Fruit fly (Drosophila melanogaster) whole organism, embryonic: Measurements from ENCODE around the gene pnt.
A peak's percentile ranks its signal among the peaks of the same experiment; 100 is the strongest.

Experiments used
- Bteb2 ChIP-seq: fragments of 200-800 bp; sonication (Bioruptor generic); optimal IDR thresholded peaks from 2 replicates; lab custom pipeline; 2016; ENCODE audit warnings: missing biosample characterization, missing genetic modification characterization
- C15 ChIP-seq: fragments of 200-800 bp; sonication (Bioruptor generic); IDR thresholded peaks from 3 replicates; pipeline ENCODE4 v1.3.6; 2022; ENCODE audit warnings: missing biosample characterization, missing genetic modification characterization
- CG1024 ChIP-seq: fragments of 200-800 bp; sonication (Bioruptor generic); IDR thresholded peaks from 2 replicates; pipeline ENCODE4 v1.3.6; 2022; ENCODE audit warnings: missing biosample characterization, missing genetic modification characterization
- CG10565 ChIP-seq: fragments of 200-800 bp; sonication (Bioruptor generic); optimal IDR thresholded peaks from 3 replicates; lab custom pipeline; 2016; ENCODE audit warnings: missing biosample characterization, mild to moderate bottlenecking, missing genetic modification characterization
- CG11398 ChIP-seq: fragments of 200-800 bp; sonication (Bioruptor generic); optimal IDR thresholded peaks from 2 replicates; lab custom pipeline; 2016; ENCODE audit warnings: missing biosample characterization, missing genetic modification characterization
- CG12155 ChIP-seq: fragments of 200-800 bp; sonication (Bioruptor generic); optimal IDR thresholded peaks from 3 replicates; lab custom pipeline; 2016; ENCODE audit warnings: missing biosample characterization, missing genetic modification characterization
- CG13296 ChIP-seq: fragments of 200-800 bp; sonication (Bioruptor generic); optimal IDR thresholded peaks from 3 replicates; lab custom pipeline; 2018; ENCODE audit warnings: missing biosample characterization, mild to moderate bottlenecking, missing genetic modification characterization
- CG15011 ChIP-seq: fragments of 200-800 bp; sonication (Bioruptor generic); optimal IDR thresholded peaks from 3 replicates; lab custom pipeline; 2018; ENCODE audit warnings: missing biosample characterization, mild to moderate bottlenecking, missing genetic modification characterization
- CG18476 ChIP-seq: fragments of 200-800 bp; sonication (Bioruptor generic); optimal IDR thresholded peaks from 2 replicates; lab custom pipeline; 2016; ENCODE audit warnings: missing biosample characterization, mild to moderate bottlenecking, missing genetic modification characterization
- CG18764 ChIP-seq: fragments of 200-800 bp; sonication (Bioruptor generic); optimal IDR thresholded peaks from 3 replicates; lab custom pipeline; 2016; ENCODE audit warnings: missing biosample characterization, missing genetic modification characterization
- CG2202 ChIP-seq: fragments of 200-800 bp; sonication (Bioruptor generic); optimal IDR thresholded peaks from 2 replicates; lab custom pipeline; 2018; ENCODE audit warnings: missing biosample characterization, mild to moderate bottlenecking, missing genetic modification characterization
- CG3065 ChIP-seq: fragments of 200-800 bp; sonication (Bioruptor generic); optimal IDR thresholded peaks from 2 replicates; lab custom pipeline; 2016; ENCODE audit warnings: missing biosample characterization, missing genetic modification characterization
- CG32767 ChIP-seq: fragments of 200-800 bp; sonication (Bioruptor generic); IDR thresholded peaks from 2 replicates; pipeline ENCODE4 v1.3.6; 2022; ENCODE audit warnings: missing biosample characterization, missing genetic modification characterization
- CG32772 ChIP-seq: fragments of 200-800 bp; sonication (Bioruptor generic); IDR thresholded peaks from 2 replicates; pipeline ENCODE4 v1.3.6; 2022; ENCODE audit warnings: missing biosample characterization, missing genetic modification characterization
- CG3281 ChIP-seq: fragments of 200-800 bp; sonication (Bioruptor generic); optimal IDR thresholded peaks from 3 replicates; lab custom pipeline; 2017; ENCODE audit warnings: missing biosample characterization, mild to moderate bottlenecking, missing genetic modification characterization
- CG34422 ChIP-seq: fragments of 200-800 bp; sonication (Bioruptor generic); IDR thresholded peaks from 3 replicates; pipeline ENCODE4 v1.3.6; 2022; ENCODE audit warnings: missing biosample characterization, missing genetic modification characterization
- CG4424 ChIP-seq: fragments of 200-800 bp; sonication (Bioruptor generic); optimal IDR thresholded peaks from 3 replicates; lab custom pipeline; 2016; ENCODE audit warnings: missing biosample characterization, missing genetic modification characterization
- CG4820 ChIP-seq: fragments of 200-800 bp; sonication (Bioruptor generic); optimal IDR thresholded peaks from 3 replicates; lab custom pipeline; 2016; ENCODE audit warnings: missing biosample characterization, missing genetic modification characterization
- CG6854 ChIP-seq: fragments of 200-800 bp; sonication (Bioruptor generic); optimal IDR thresholded peaks from 3 replicates; lab custom pipeline; 2017; ENCODE audit warnings: missing biosample characterization, mild to moderate bottlenecking, missing genetic modification characterization
- CG7556 ChIP-seq: fragments of 200-800 bp; sonication (Bioruptor generic); optimal IDR thresholded peaks from 2 replicates; lab custom pipeline; 2017; ENCODE audit warnings: missing biosample characterization, mild to moderate bottlenecking, missing genetic modification characterization
- CkIIα-i1 ChIP-seq: fragments of 200-800 bp; sonication (Bioruptor generic); IDR thresholded peaks from 2 replicates; pipeline ENCODE4 v1.3.6; 2022; ENCODE audit warnings: missing biosample characterization, missing genetic modification characterization
- CoRest ChIP-seq: fragments of 200-800 bp; sonication (Bioruptor generic); optimal IDR thresholded peaks from 3 replicates; lab custom pipeline; 2018; ENCODE audit warnings: missing biosample characterization, mild to moderate bottlenecking, missing genetic modification characterization, moderate library complexity
- D19A ChIP-seq: fragments of 200-800 bp; optimal IDR thresholded peaks from 3 replicates; lab custom pipeline; 2019; ENCODE audit warnings: missing biosample characterization, mild to moderate bottlenecking, missing genetic modification characterization, moderate library complexity
- Drgx ChIP-seq: fragments of 200-800 bp; sonication (Bioruptor generic); IDR thresholded peaks from 2 replicates; pipeline ENCODE4 v1.3.6; 2022; ENCODE audit warnings: missing biosample characterization, missing genetic modification characterization
- Fer3 ChIP-seq: fragments of 200-800 bp; sonication (Bioruptor generic); optimal IDR thresholded peaks from 2 replicates; lab custom pipeline; 2018; ENCODE audit warnings: missing biosample characterization, mild to moderate bottlenecking, missing genetic modification characterization, moderate library complexity
- HHEX ChIP-seq: fragments of 200-800 bp; sonication (Bioruptor generic); optimal IDR thresholded peaks from 3 replicates; lab custom pipeline; 2017; ENCODE audit warnings: missing biosample characterization, mild to moderate bottlenecking, missing genetic modification characterization, missing genetic modification reagents
- Hand ChIP-seq: fragments of 200-800 bp; sonication (Bioruptor generic); optimal IDR thresholded peaks from 2 replicates; lab custom pipeline; 2017; ENCODE audit warnings: mild to moderate bottlenecking, missing biosample characterization, missing genetic modification reagents, missing genetic modification characterization
- Hr78 ChIP-seq, 2 experiments: fragments of 200-800 bp in 1 of 2; fragments of >200 bp in 1 of 2; sonication (Bioruptor generic) in 1 of 2; optimal IDR thresholded peaks; 2 replicates each; lab custom pipeline; 2017 to 2019; ENCODE audit warnings: missing biosample characterization in 2 of 2, missing genetic modification characterization in 2 of 2, mild to moderate bottlenecking in 1 of 2, moderate library complexity in 1 of 2
- Meics ChIP-seq: fragments of 200-800 bp; sonication (Bioruptor generic); optimal IDR thresholded peaks from 2 replicates; lab custom pipeline; 2017; ENCODE audit warnings: missing biosample characterization, mild to moderate bottlenecking, missing genetic modification characterization
- Nf-YB ChIP-seq: fragments of 200-800 bp; sonication (Bioruptor generic); optimal IDR thresholded peaks from 3 replicates; lab custom pipeline; 2019; ENCODE audit warnings: missing biosample characterization, mild to moderate bottlenecking, missing genetic modification characterization, moderate library complexity
- Optix ChIP-seq: fragments of 200-800 bp; sonication (Bioruptor generic); IDR thresholded peaks from 3 replicates; pipeline ENCODE4 v1.3.6; 2022; ENCODE audit warnings: missing biosample characterization, missing genetic modification characterization
- Rfx ChIP-seq: fragments of 200-800 bp; sonication (Bioruptor generic); IDR thresholded peaks from 2 replicates; pipeline ENCODE4 v1.3.6; 2022; ENCODE audit warnings: missing biosample characterization, missing genetic modification characterization
- Stat92E ChIP-seq, 3 experiments: fragments of >200 bp in 2 of 3; fragments of 200-800 bp in 1 of 3; sonication (Bioruptor generic) in 1 of 3; optimal IDR thresholded peaks; 2 replicates each; lab custom pipeline; 2017 to 2019; ENCODE audit warnings: missing biosample characterization in 3 of 3, missing genetic modification characterization in 3 of 3, mild to moderate bottlenecking in 1 of 3, moderate library complexity in 1 of 3
- Trl ChIP-seq, 3 experiments: fragments of >200 bp in 2 of 3; fragments of 200-800 bp in 1 of 3; sonication (Bioruptor generic) in 1 of 3; optimal IDR thresholded peaks; 2 replicates in 1 of 3; 3 replicates in 2 of 3; lab custom pipeline; 2016 to 2017; ENCODE audit warnings: missing biosample characterization in 1 of 3, missing genetic modification characterization in 1 of 3
- br ChIP-seq: fragments of >200 bp; optimal IDR thresholded peaks from 2 replicates; lab custom pipeline; 2017
- danr ChIP-seq: fragments of 200-800 bp; sonication (Bioruptor generic); IDR thresholded peaks from 2 replicates; pipeline ENCODE4 v1.3.6; 2022; ENCODE audit warnings: missing biosample characterization, missing genetic modification characterization
- en ChIP-seq: fragments of 200-800 bp; sonication (Bioruptor generic); optimal IDR thresholded peaks from 2 replicates; lab custom pipeline; 2016; ENCODE audit warnings: missing biosample characterization, missing genetic modification characterization
- fru ChIP-seq: fragments of >200 bp; optimal IDR thresholded peaks from 2 replicates; lab custom pipeline; 2017
- gro ChIP-seq: fragments of 200-800 bp; sonication (Bioruptor generic); optimal IDR thresholded peaks from 2 replicates; lab custom pipeline; 2016; ENCODE audit warnings: missing biosample characterization, missing genetic modification characterization
- kni ChIP-seq: fragments of 200-800 bp; sonication (Bioruptor generic); optimal IDR thresholded peaks from 3 replicates; lab custom pipeline; 2017; ENCODE audit warnings: mild to moderate bottlenecking, missing biosample characterization, missing genetic modification reagents, missing genetic modification characterization
- knrl ChIP-seq: fragments of 200-800 bp; sonication (Bioruptor generic); IDR thresholded peaks from 3 replicates; pipeline ENCODE4 v1.3.6; 2022; ENCODE audit warnings: missing biosample characterization, missing genetic modification characterization; ENCODE audit not compliant: partially characterized antibody
- lab ChIP-seq: fragments of 200-800 bp; sonication (Bioruptor generic); optimal IDR thresholded peaks from 3 replicates; lab custom pipeline; 2017; ENCODE audit warnings: missing biosample characterization, missing genetic modification characterization, mild to moderate bottlenecking, moderate library complexity, missing genetic modification reagents
- lov ChIP-seq, 2 experiments: fragments of 200-800 bp in 1 of 2; fragments of >200 bp in 1 of 2; sonication (Bioruptor generic) in 1 of 2; IDR thresholded peaks in 1 of 2; optimal IDR thresholded peaks in 1 of 2; 2 replicates in 1 of 2; 3 replicates in 1 of 2; pipeline versions ENCODE4 v1.3.6 to Lab custom; 2017 to 2022; ENCODE audit warnings: missing biosample characterization in 1 of 2, missing genetic modification characterization in 1 of 2
- peb ChIP-seq: fragments of 200-800 bp; sonication (Bioruptor generic); IDR thresholded peaks from 2 replicates; pipeline ENCODE4 v1.3.6; 2022; ENCODE audit warnings: missing biosample characterization, missing genetic modification characterization
- psq ChIP-seq: fragments of 200-800 bp; sonication (Bioruptor generic); optimal IDR thresholded peaks from 2 replicates; lab custom pipeline; 2017; ENCODE audit warnings: missing biosample characterization, missing genetic modification characterization
- scrt ChIP-seq: fragments of 200-800 bp; sonication (Bioruptor generic); optimal IDR thresholded peaks from 2 replicates; lab custom pipeline; 2018; ENCODE audit warnings: missing biosample characterization, mild to moderate bottlenecking, missing genetic modification characterization, moderate library complexity
- seq ChIP-seq: fragments of 200-800 bp; sonication (Bioruptor generic); IDR thresholded peaks from 2 replicates; pipeline ENCODE4 v1.3.6; 2022; ENCODE audit warnings: missing biosample characterization, missing genetic modification characterization
- sna ChIP-seq: fragments of 200-800 bp; sonication (Bioruptor generic); IDR thresholded peaks from 2 replicates; pipeline ENCODE4 v1.3.6; 2022; ENCODE audit warnings: missing biosample characterization, missing genetic modification characterization; ENCODE audit not compliant: partially characterized antibody
- ssp ChIP-seq: fragments of 200-800 bp; sonication (Bioruptor generic); IDR thresholded peaks from 2 replicates; pipeline ENCODE4 v1.3.6; 2022; ENCODE audit warnings: missing biosample characterization, missing genetic modification characterization
- toy ChIP-seq: fragments of 200-800 bp; sonication (Bioruptor generic); IDR thresholded peaks from 2 replicates; pipeline ENCODE4 v1.3.6; 2022; ENCODE audit warnings: missing biosample characterization, missing genetic modification characterization
- wor ChIP-seq: fragments of 200-800 bp; sonication (Bioruptor generic); IDR thresholded peaks from 2 replicates; pipeline ENCODE4 v1.3.6; 2022; ENCODE audit warnings: missing biosample characterization, missing genetic modification characterization

The pnt gene

dm6 chr3R:23331865-23332367 is 14.1 kb downstream of the pnt start (continued):
- peak; percentile 39 for TF ChIP-seq lab (GFP tag; lab: Kevin White, UChicago)
- TF ChIP-seq Trl (optimal IDR thresholded peaks at IDR 0.05; lab: Kevin White, UChicago): no peak
- TF ChIP-seq Trl (GFP tag; optimal IDR thresholded peaks at IDR 0.05; lab: Kevin White, UChicago): no peak
- no peak for TF ChIP-seq CG3065 (GFP tag; lab: Kevin White, UChicago)
- peak; percentile 77 for TF ChIP-seq CG18476 (GFP tag; lab: Kevin White, UChicago)
- TF ChIP-seq CG11398 (GFP tag; lab: Kevin White, UChicago): no peak
- no peak for TF ChIP-seq CG34422 (GFP tag; lab: Robert Waterston, UW)
- TF ChIP-seq Nf-YB (GFP tag; lab: Kevin White, UChicago): no peak
- TF ChIP-seq CG12155 (GFP tag; lab: Kevin White, UChicago): no peak
- TF ChIP-seq fru (lab: Kevin White, UChicago): no peak
- TF ChIP-seq D19A: peak; percentile 95
- no peak for TF ChIP-seq CG7556 (GFP tag; lab: Kevin White, UChicago)
- no peak for TF ChIP-seq psq
- no peak for TF ChIP-seq CG2202 (tag; lab: Kevin White, UChicago)
- TF ChIP-seq CG4424 (GFP tag; lab: Kevin White, UChicago): no peak
- TF ChIP-seq ssp (GFP tag; lab: Robert Waterston, UW): no peak
- TF ChIP-seq CG15011 (GFP tag; lab: Kevin White, UChicago): no peak
- TF ChIP-seq kni (GFP tag; lab: Kevin White, UChicago): no peak
- peak; percentile 16 for TF ChIP-seq HHEX (GFP tag; lab: Kevin White, UChicago)
- TF ChIP-seq Hr78 (GFP tag; optimal IDR thresholded peaks at IDR 0.05; lab: Kevin White, UChicago): peak in 1 of 2 experiments; percentile 88
- no peak for TF ChIP-seq CG6854 (GFP tag; lab: Kevin White, UChicago)
- TF ChIP-seq br (lab: Kevin White, UChicago): no peak
- TF ChIP-seq gro (GFP tag; lab: Kevin White, UChicago): no peak
- no peak for TF ChIP-seq Rfx
- TF ChIP-seq CoRest (tag; lab: Kevin White, UChicago): no peak
- no peak for TF ChIP-seq Drgx (GFP tag; lab: Robert Waterston, UW)
- no peak for TF ChIP-seq knrl (GFP tag; lab: Robert Waterston, UW)
- no peak for TF ChIP-seq CG32767
- no peak for TF ChIP-seq peb (GFP tag; lab: Robert Waterston, UW)
- TF ChIP-seq CG10565 (GFP tag; lab: Kevin White, UChicago): no peak
- no peak for TF ChIP-seq Meics
- no peak for TF ChIP-seq C15 (GFP tag; lab: Robert Waterston, UW)
- TF ChIP-seq CG1024 (GFP tag; lab: Robert Waterston, UW): no peak
- TF ChIP-seq scrt (GFP tag; lab: Kevin White, UChicago): no peak
- no peak for TF ChIP-seq CG3281
- TF ChIP-seq CG13296: no peak
- TF ChIP-seq sna: no peak
- TF ChIP-seq seq (GFP tag; lab: Robert Waterston, UW): no peak
- no peak for TF ChIP-seq toy (GFP tag; lab: Robert Waterston, UW)
- TF ChIP-seq Hand (GFP tag; lab: Kevin White, UChicago): no peak
- no peak for TF ChIP-seq wor (GFP tag; lab: Robert Waterston, UW)
- no peak for TF ChIP-seq Fer3 (tag; lab: Kevin White, UChicago)
- no peak for TF ChIP-seq Stat92E (GFP tag; optimal IDR thresholded peaks at IDR 0.05; lab: Kevin White, UChicago)
- no peak for TF ChIP-seq Bteb2 (GFP tag; lab: Kevin White, UChicago)
- TF ChIP-seq en (GFP tag; lab: Kevin White, UChicago): no peak
- TF ChIP-seq danr (GFP tag; lab: Robert Waterston, UW): no peak
- TF ChIP-seq CkIIα-i1 (GFP tag; lab: Robert Waterston, UW): no peak
- no peak for TF ChIP-seq CG32772 (GFP tag; lab: Robert Waterston, UW)
- TF ChIP-seq CG4820 (GFP tag; lab: Kevin White, UChicago): no peak
- no peak for TF ChIP-seq Optix (GFP tag; lab: Robert Waterston, UW)
- TF ChIP-seq lov (optimal IDR thresholded peaks at IDR 0.05; lab: Kevin White, UChicago): no peak
- no peak for TF ChIP-seq lov (GFP tag; IDR thresholded peaks at IDR 0.05; lab: Robert Waterston, UW)
- TF ChIP-seq CG18764 (GFP tag; lab: Kevin White, UChicago): no peak
